Worm (Caenorhabditis elegans): ENCODE measurements around the gene ugt-60.

Gene ugt-60

ce11 chrIII:9705157-9705905 lies 26.5 kb upstream of the ugt-60 start:
- TF ChIP-seq lin-39 (tag; optimal IDR thresholded peaks at IDR 0.05): peak; percentile 41
- TF ChIP-seq egl-5 (tag; optimal IDR thresholded peaks at IDR 0.05): peak; percentile 18
- no peak for TF ChIP-seq nhr-43 (tag; optimal IDR thresholded peaks at IDR 0.05; ENCODE audit: poor library complexity, severe bottlenecking)
- TF ChIP-seq elt-3 (tag; optimal IDR thresholded peaks at IDR 0.05): no peak

- TF ChIP-seq egl-5 (tag; optimal IDR thresholded peaks at IDR 0.05) (no peak), nfya-1 (tag; optimal IDR thresholded peaks at IDR 0.05; ENCODE audit: insufficient read depth) (peak; percentile 22)
Observed at ce11 chrIII:9704606-9704938, 25.7 kb upstream of the ugt-60 start.

- no peak for TF ChIP-seq nhr-43 (tag; optimal IDR thresholded peaks at IDR 0.05; ENCODE audit: poor library complexity, severe bottlenecking)
- peak; percentile 45 for TF ChIP-seq nhr-23 (tag; optimal IDR thresholded peaks at IDR 0.05)
- peak; percentile 75 for TF ChIP-seq lin-39 (tag; optimal IDR thresholded peaks at IDR 0.05)
- TF ChIP-seq R02D3.7 (tag; optimal IDR thresholded peaks at IDR 0.05): no peak
- TF ChIP-seq sea-2 (GFP tag; optimal IDR thresholded peaks at IDR 0.05): no peak
- peak; percentile 40 for TF ChIP-seq pha-4 (tag; optimal IDR thresholded peaks at IDR 0.05)
- peak; percentile 12 for TF ChIP-seq elt-2 (tag; optimal IDR thresholded peaks at IDR 0.05)
- TF ChIP-seq unc-62 (GFP tag; optimal IDR thresholded peaks at IDR 0.05): no peak
- TF ChIP-seq nhr-28 (tag; optimal IDR thresholded peaks at IDR 0.05): no peak
- TF ChIP-seq ZK546.5 (tag; optimal IDR thresholded peaks at IDR 0.05): no peak
- no peak for TF ChIP-seq lin-15B (tag; optimal IDR thresholded peaks at IDR 0.05)
- TF ChIP-seq snpc-4 (tag; optimal IDR thresholded peaks at IDR 0.05): peak; percentile 3
- TF ChIP-seq skn-1 (tag; optimal IDR thresholded peaks at IDR 0.05): no peak
- no peak for TF ChIP-seq nhr-237 (tag; optimal IDR thresholded peaks at IDR 0.05)
- no peak for TF ChIP-seq ceh-28 (tag; optimal IDR thresholded peaks at IDR 0.05)
- no peak for TF ChIP-seq fkh-2 (tag; optimal IDR thresholded peaks at IDR 0.05)
- TF ChIP-seq egl-27 (tag; optimal IDR thresholded peaks at IDR 0.05): no peak
- TF ChIP-seq ceh-9 (tag; optimal IDR thresholded peaks at IDR 0.05): no peak
- no peak for TF ChIP-seq nhr-25 (tag; optimal IDR thresholded peaks at IDR 0.05)
- no peak for TF ChIP-seq pqm-1 (tag; optimal IDR thresholded peaks at IDR 0.05)
- TF ChIP-seq nhr-77 (tag; optimal IDR thresholded peaks at IDR 0.05): no peak
- TF ChIP-seq ama-1 (optimal IDR thresholded peaks at IDR 0.05): peak; percentile 3
- TF ChIP-seq hmg-11 (tag; optimal IDR thresholded peaks at IDR 0.05): peak; percentile 49
- peak; percentile 23 for TF ChIP-seq nfya-1 (tag; optimal IDR thresholded peaks at IDR 0.05; ENCODE audit: insufficient read depth)
- TF ChIP-seq lsy-12 (tag; optimal IDR thresholded peaks at IDR 0.05): no peak
- TF ChIP-seq mml-1 (tag; optimal IDR thresholded peaks at IDR 0.05): no peak
- no peak for TF ChIP-seq ceh-16 (tag; optimal IDR thresholded peaks at IDR 0.05)
- no peak for TF ChIP-seq nhr-12 (tag; optimal IDR thresholded peaks at IDR 0.05)
- no peak for TF ChIP-seq ztf-4 (tag; optimal IDR thresholded peaks at IDR 0.05)
- peak; percentile 20 for TF ChIP-seq zag-1 (tag; optimal IDR thresholded peaks at IDR 0.05)
- no peak for TF ChIP-seq ztf-11 (tag; optimal IDR thresholded peaks at IDR 0.05)
- peak; percentile 33 for TF ChIP-seq mdl-1 (tag; optimal IDR thresholded peaks at IDR 0.05)
- TF ChIP-seq eor-1 (tag; optimal IDR thresholded peaks at IDR 0.05): no peak
- TF ChIP-seq aly-2 (tag; optimal IDR thresholded peaks at IDR 0.05): no peak
- peak; percentile 40 for TF ChIP-seq tbx-2 (tag; optimal IDR thresholded peaks at IDR 0.05)
- no peak for TF ChIP-seq fos-1 (tag; optimal IDR thresholded peaks at IDR 0.05)
- TF ChIP-seq elt-1 (tag; optimal IDR thresholded peaks at IDR 0.05): no peak
- TF ChIP-seq ceh-82 (tag; optimal IDR thresholded peaks at IDR 0.05): peak; percentile 37
- TF ChIP-seq fkh-10 (GFP tag; optimal IDR thresholded peaks at IDR 0.05): no peak
- no peak for TF ChIP-seq elt-3 (tag; optimal IDR thresholded peaks at IDR 0.05)
- TF ChIP-seq nhr-11 (tag; optimal IDR thresholded peaks at IDR 0.05): no peak
- TF ChIP-seq daf-12 (tag; optimal IDR thresholded peaks at IDR 0.05): no peak
- TF ChIP-seq nhr-67 (tag; optimal IDR thresholded peaks at IDR 0.05): no peak
- TF ChIP-seq jun-1 (tag; optimal IDR thresholded peaks at IDR 0.05): peak; percentile 2
- no peak for TF ChIP-seq unc-39 (tag; optimal IDR thresholded peaks at IDR 0.05)
- TF ChIP-seq nhr-76 (tag; optimal IDR thresholded peaks at IDR 0.05): no peak
- TF ChIP-seq egl-5 (tag; optimal IDR thresholded peaks at IDR 0.05): no peak
Observed at ce11 chrIII:9703747-9704605, 25.1 kb upstream of the ugt-60 start.
